Worm (Caenorhabditis elegans) whole organism, young adult: Measurements from ENCODE around the gene F08B12.11.
A peak's percentile ranks its signal among the peaks of the same experiment; 100 is the strongest.

Experiments
- B0035.1 ChIP-seq: sonication (generic microtip); optimal IDR thresholded peaks from 2 replicates; lab custom pipeline; 2016; ENCODE audit warnings: missing genetic modification characterization, mild to moderate bottlenecking, missing compliant biosample characterization, missing genotype, missing genetic modification reagents
- B0261.1 ChIP-seq: sonication (generic microtip); optimal IDR thresholded peaks from 2 replicates; lab custom pipeline; 2016; ENCODE audit warnings: mild to moderate bottlenecking, missing genetic modification characterization, moderate library complexity, missing compliant biosample characterization
- C17E4.6 ChIP-seq: fragments of 200-800 bp; sonication (Bioruptor generic); IDR thresholded peaks from 2 replicates; pipeline ENCODE4 v1.3.6; 2022; ENCODE audit warnings: missing genetic modification reagents, missing genetic modification characterization, missing compliant biosample characterization
- D2030.7 ChIP-seq: fragments of 200-800 bp; sonication (Bioruptor generic); IDR thresholded peaks from 2 replicates; pipeline ENCODE4 v1.3.6; 2022; ENCODE audit warnings: missing genetic modification reagents, missing genetic modification characterization, missing compliant biosample characterization
- F23B12.7 ChIP-seq: sonication (generic microtip); optimal IDR thresholded peaks from 2 replicates; lab custom pipeline; 2017; ENCODE audit warnings: missing genetic modification characterization, mild to moderate bottlenecking, missing compliant biosample characterization, antibody characterized with exemption, moderate library complexity; ENCODE audit not compliant: insufficient read depth
- F57A8.1 ChIP-seq: fragments of 200-800 bp; sonication (Bioruptor generic); optimal IDR thresholded peaks from 2 replicates; lab custom pipeline; 2018; ENCODE audit warnings: mild to moderate bottlenecking, missing genetic modification characterization, moderate library complexity, missing compliant biosample characterization
- T26A5.8 ChIP-seq: sonication (generic microtip); optimal IDR thresholded peaks from 2 replicates; lab custom pipeline; 2016; ENCODE audit warnings: missing genetic modification characterization, missing compliant biosample characterization
- Y67H2A.10 ChIP-seq: fragments of 200-800 bp; sonication (Bioruptor generic); conservative IDR thresholded peaks from 2 replicates; pipeline ENCODE4 v1.3.6; 2022; ENCODE audit warnings: missing genetic modification reagents, missing genetic modification characterization, missing compliant biosample characterization
- Y95B8A.8 ChIP-seq: fragments of 200-800 bp; sonication (Bioruptor generic); IDR thresholded peaks from 2 replicates; pipeline ENCODE4 v1.3.6; 2022; ENCODE audit warnings: missing genetic modification reagents, missing genetic modification characterization, missing compliant biosample characterization
- ccch-3 ChIP-seq: fragments of 200-800 bp; sonication (Bioruptor generic); optimal IDR thresholded peaks from 2 replicates; lab custom pipeline; 2018; ENCODE audit warnings: mild to moderate bottlenecking, missing genetic modification characterization, missing compliant biosample characterization
- dox-1 ChIP-seq: fragments of 200-800 bp; sonication (Bioruptor generic); IDR thresholded peaks from 2 replicates; pipeline ENCODE4 v1.3.6; 2022; ENCODE audit warnings: missing genetic modification reagents, missing genetic modification characterization, missing compliant biosample characterization
- efl-1 ChIP-seq: fragments of 150-350 bp; optimal IDR thresholded peaks from 2 replicates; lab custom pipeline; 2014; ENCODE audit warnings: missing biosample characterization, missing genetic modification reagents, missing genetic modification characterization
- egl-18 ChIP-seq: fragments of 200-800 bp; sonication (Bioruptor generic); IDR thresholded peaks from 2 replicates; pipeline ENCODE4 v1.3.6; 2022; ENCODE audit warnings: missing genetic modification reagents, missing genetic modification characterization, missing compliant biosample characterization
- egrh-3 ChIP-seq: fragments of 200-800 bp; sonication (Bioruptor generic); IDR thresholded peaks from 2 replicates; pipeline ENCODE4 v1.3.6; 2022; ENCODE audit warnings: missing genetic modification reagents, missing genetic modification characterization, missing compliant biosample characterization
- ekl-4 ChIP-seq: fragments of 200-800 bp; sonication (Bioruptor generic); IDR thresholded peaks from 2 replicates; pipeline ENCODE4 v1.3.6; 2022; ENCODE audit warnings: missing genetic modification reagents, missing genetic modification characterization, missing compliant biosample characterization
- gei-17 ChIP-seq: fragments of 200-800 bp; sonication (Bioruptor generic); optimal IDR thresholded peaks from 2 replicates; lab custom pipeline; 2018; ENCODE audit warnings: mild to moderate bottlenecking, missing genetic modification characterization, missing compliant biosample characterization
- him-1 ChIP-seq: sonication (generic microtip); optimal IDR thresholded peaks from 2 replicates; lab custom pipeline; 2016; ENCODE audit warnings: missing genotype, missing genetic modification reagents, missing genetic modification characterization, missing compliant biosample characterization
- hlh-12 ChIP-seq: sonication (generic microtip); optimal IDR thresholded peaks from 2 replicates; lab custom pipeline; 2016; ENCODE audit warnings: missing genetic modification characterization, missing compliant biosample characterization
- hlh-26 ChIP-seq: fragments of 200-800 bp; sonication (Bioruptor generic); conservative IDR thresholded peaks from 2 replicates; pipeline ENCODE4 v1.3.6; 2022; ENCODE audit warnings: missing genetic modification reagents, missing genetic modification characterization, missing compliant biosample characterization
- hmg-1.2 ChIP-seq: fragments of 200-800 bp; sonication (Bioruptor generic); IDR thresholded peaks from 2 replicates; pipeline ENCODE4 v1.3.6; 2022; ENCODE audit warnings: missing genetic modification reagents, missing genetic modification characterization, missing compliant biosample characterization
- let-526 ChIP-seq: fragments of 200-800 bp; sonication (Bioruptor generic); IDR thresholded peaks from 2 replicates; pipeline ENCODE4 v1.3.6; 2022; ENCODE audit warnings: missing genetic modification reagents, missing genetic modification characterization, missing compliant biosample characterization
- lin-26 ChIP-seq: fragments of 200-800 bp; sonication (Bioruptor generic); IDR thresholded peaks from 2 replicates; pipeline ENCODE4 v1.3.6; 2022; ENCODE audit warnings: missing genetic modification reagents, missing genetic modification characterization, missing compliant biosample characterization
- lin-35 ChIP-seq, 3 experiments: fragments of 150-350 bp in 2 of 3; sonication (generic microtip) in 1 of 3; optimal IDR thresholded peaks; 2 replicates each; lab custom pipeline; 2014 to 2018; ENCODE audit warnings: missing biosample characterization in 3 of 3, missing genetic modification characterization in 3 of 3, missing genetic modification reagents in 3 of 3
- lin-54 ChIP-seq: fragments of 200-800 bp; sonication (Bioruptor generic); optimal IDR thresholded peaks from 2 replicates; lab custom pipeline; 2018; ENCODE audit warnings: mild to moderate bottlenecking, missing genetic modification characterization, missing compliant biosample characterization
- lir-1 ChIP-seq: fragments of 200-800 bp; sonication (Bioruptor generic); conservative IDR thresholded peaks from 2 replicates; pipeline ENCODE4 v1.3.6; 2022; ENCODE audit warnings: missing genetic modification reagents, missing genetic modification characterization, missing compliant biosample characterization
- madf-8 ChIP-seq: fragments of 200-800 bp; sonication (Bioruptor generic); conservative IDR thresholded peaks from 2 replicates; pipeline ENCODE4 v1.3.6; 2022; ENCODE audit warnings: missing genetic modification reagents, missing genetic modification characterization, missing compliant biosample characterization
- mel-28 ChIP-seq: sonication (generic microtip); optimal IDR thresholded peaks from 2 replicates; lab custom pipeline; 2016; ENCODE audit warnings: borderline replicate concordance, mild to moderate bottlenecking, missing genetic modification characterization, missing compliant biosample characterization
- mes-4 ChIP-seq: sonication (generic microtip); optimal IDR thresholded peaks from 2 replicates; lab custom pipeline; 2016; ENCODE audit warnings: missing genotype, missing genetic modification characterization, missing compliant biosample characterization
- nfyb-1 ChIP-seq: fragments of 200-800 bp; sonication (Bioruptor generic); IDR thresholded peaks from 2 replicates; pipeline ENCODE4 v1.3.6; 2022; ENCODE audit warnings: missing genetic modification reagents, missing genetic modification characterization, missing compliant biosample characterization
- nhr-179 ChIP-seq: sonication (generic microtip); optimal IDR thresholded peaks from 2 replicates; lab custom pipeline; 2016; ENCODE audit warnings: mild to moderate bottlenecking, missing genetic modification characterization, missing compliant biosample characterization
- nhr-80 ChIP-seq: sonication (generic microtip); optimal IDR thresholded peaks from 2 replicates; lab custom pipeline; 2016; ENCODE audit warnings: missing genetic modification characterization, missing compliant biosample characterization
- pha-4 ChIP-seq: fragments of 150-350 bp; sonication (generic microtip); optimal IDR thresholded peaks from 2 replicates; lab custom pipeline; 2014; ENCODE audit warnings: missing biosample characterization, missing genetic modification reagents, missing genetic modification characterization
- repo-1 ChIP-seq: sonication (generic microtip); optimal IDR thresholded peaks from 2 replicates; lab custom pipeline; 2017; ENCODE audit warnings: mild to moderate bottlenecking, missing genetic modification characterization, missing compliant biosample characterization
- somi-1 ChIP-seq: fragments of 200-800 bp; sonication (Bioruptor generic); optimal IDR thresholded peaks from 2 replicates; lab custom pipeline; 2018; ENCODE audit warnings: mild to moderate bottlenecking, missing genetic modification characterization, missing compliant biosample characterization
- tbp1 ChIP-seq: fragments of 200-800 bp; sonication (Bioruptor generic); optimal IDR thresholded peaks from 2 replicates; lab custom pipeline; 2018; ENCODE audit warnings: mild to moderate bottlenecking, missing genetic modification characterization, missing compliant biosample characterization
- xnd-1 ChIP-seq: sonication (generic microtip); optimal IDR thresholded peaks from 2 replicates; lab custom pipeline; 2016; ENCODE audit warnings: missing genotype, missing genetic modification reagents, missing genetic modification characterization, missing compliant biosample characterization
- zfh-2 ChIP-seq: fragments of 200-800 bp; sonication (Bioruptor generic); conservative IDR thresholded peaks from 2 replicates; pipeline ENCODE4 v1.3.6; 2022; ENCODE audit warnings: missing genetic modification reagents, missing genetic modification characterization, missing compliant biosample characterization
- zim-3 ChIP-seq: sonication (generic microtip); optimal IDR thresholded peaks from 2 replicates; lab custom pipeline; 2017; ENCODE audit warnings: mild to moderate bottlenecking, missing genetic modification characterization, moderate library complexity, missing compliant biosample characterization
- ztf-22 ChIP-seq: fragments of 200-800 bp; sonication (Bioruptor generic); optimal IDR thresholded peaks from 2 replicates; lab custom pipeline; 2018; ENCODE audit warnings: mild to moderate bottlenecking, missing genetic modification characterization, moderate library complexity, missing compliant biosample characterization
- ztf-26 ChIP-seq: sonication (generic microtip); optimal IDR thresholded peaks from 2 replicates; lab custom pipeline; 2017; ENCODE audit warnings: missing genetic modification characterization, missing compliant biosample characterization
- ztf-28 ChIP-seq: fragments of 200-800 bp; sonication (Bioruptor generic); IDR thresholded peaks from 2 replicates; pipeline ENCODE4 v1.3.6; 2022; ENCODE audit warnings: missing genetic modification reagents, missing genetic modification characterization, missing compliant biosample characterization
- ztf-6 ChIP-seq: fragments of 200-800 bp; sonication (Bioruptor generic); IDR thresholded peaks from 2 replicates; pipeline ENCODE4 v1.3.6; 2022; ENCODE audit warnings: missing genetic modification reagents, missing genetic modification characterization, missing compliant biosample characterization

The F08B12.11 gene

ce11 chrX:11384534-11385441 is at the start of gene F08B12.11, which contains the start of gene prmn-1:
TSS of gene F08B12.11 (plus strand) at chrX:11385054.
TSS of gene prmn-1 (plus strand) at chrX:11385084.
- 0 out of 2 replicates have a peak, but pooled peaks have one; percentile 44 for TF ChIP-seq egrh-3
- no peak for TF ChIP-seq nhr-179 (tag; lab: Kevin White, UChicago)
- TF ChIP-seq T26A5.8 (tag; lab: Kevin White, UChicago), result no peak

ce11 chrX:11337095-11337494 is 47.8 kb upstream of the F08B12.11 start:
- TF ChIP-seq ccch-3, result no peak
- TF ChIP-seq gei-17 (GFP tag; lab: Kevin White, UChicago), result no peak
- TF ChIP-seq B0035.1 (tag; lab: Kevin White, UChicago), result no peak
- TF ChIP-seq pha-4 (tag; lab: Kevin White, UChicago), result no peak
- no peak for TF ChIP-seq egrh-3

- TF ChIP-seq repo-1 (tag; lab: Kevin White, UChicago) (no peak), ztf-26 (no peak), ccch-3 (no peak), tbp1 (GFP tag; lab: Kevin White, UChicago) (no peak), efl-1 (GFP tag; lab: Kevin White, UChicago) (no peak), F57A8.1 (no peak), D2030.7 (GFP tag; lab: Robert Waterston, UW) (no peak), let-526 (GFP tag; lab: Robert Waterston, UW) (no peak), zim-3 (tag; lab: Kevin White, UChicago) (no peak)
Measured at ce11 chrX:11337783-11338182, 47.1 kb upstream of the F08B12.11 start, which contains the start of gene gcy-9. TSS of gene gcy-9 (minus strand) at chrX:11337883.

- TF ChIP-seq ztf-6 (GFP tag; lab: Robert Waterston, UW) (no peak), ztf-22 (GFP tag; lab: Kevin White, UChicago) (no peak), ekl-4 (GFP tag; lab: Robert Waterston, UW) (no peak), mes-4 (tag; lab: Kevin White, UChicago) (no peak), lir-1 (GFP tag; lab: Robert Waterston, UW) (no peak), F23B12.7 (no peak), Y95B8A.8 (GFP tag; lab: Robert Waterston, UW) (no peak), zfh-2 (GFP tag; lab: Robert Waterston, UW) (no peak), ztf-26 (no peak), lin-35 (GFP tag; optimal IDR thresholded peaks at IDR 0.05; lab: Kevin White, UChicago) (no peak), hlh-26 (GFP tag; lab: Robert Waterston, UW) (no peak), F57A8.1 (no peak), dox-1 (GFP tag; lab: Robert Waterston, UW) (0 out of 2 replicates have a peak, but pooled peaks have one; percentile 35), nfyb-1 (0 out of 2 replicates have a peak, but pooled peaks have one; percentile 41), him-1 (tag; lab: Kevin White, UChicago) (no peak), Y67H2A.10 (GFP tag; lab: Robert Waterston, UW) (no peak), xnd-1 (no peak), mel-28 (tag; lab: Kevin White, UChicago) (no peak), egl-18 (GFP tag; lab: Robert Waterston, UW) (no peak), somi-1 (GFP tag; lab: Kevin White, UChicago) (no peak), hlh-12 (no peak), madf-8 (GFP tag; lab: Robert Waterston, UW) (no peak), nhr-80 (tag; lab: Kevin White, UChicago) (peak; percentile 72), C17E4.6 (GFP tag; lab: Robert Waterston, UW) (no peak), B0261.1 (tag; lab: Kevin White, UChicago) (no peak), ztf-28 (GFP tag; lab: Robert Waterston, UW) (no peak), hmg-1.2 (GFP tag; lab: Robert Waterston, UW) (peak; percentile 3; the same call in 1 of the 2 replicates), lin-26 (GFP tag; lab: Robert Waterston, UW) (no peak), lin-54 (GFP tag; lab: Kevin White, UChicago) (no peak)
Measured at ce11 chrX:11339375-11339924, 45.4 kb upstream of the F08B12.11 start, which contains the start of gene aco-1. TSS of gene aco-1 (plus strand) at chrX:11339874.
